Worm (Caenorhabditis elegans) whole organism, early embryonic: ENCODE results near the gene srw-12.

ENCODE experiments used
- B0310.2 ChIP-seq: sonication (generic microtip); optimal IDR thresholded peaks from 2 replicates; lab custom pipeline; 2016; ENCODE audit warnings: mild to moderate bottlenecking, missing genetic modification characterization, missing compliant biosample characterization
- F13C5.2 ChIP-seq: sonication (generic microtip); optimal IDR thresholded peaks from 2 replicates; lab custom pipeline; 2017; ENCODE audit warnings: mild to moderate bottlenecking, missing genetic modification characterization, inconsistent platforms, missing compliant biosample characterization
- aly-1 ChIP-seq: sonication (generic microtip); optimal IDR thresholded peaks from 2 replicates; lab custom pipeline; 2016; ENCODE audit warnings: missing genetic modification characterization, missing compliant biosample characterization
- ama-1 ChIP-seq: fragments of 150-350 bp; optimal IDR thresholded peaks from 2 replicates; lab custom pipeline; 2014
- ceh-36 ChIP-seq: sonication (generic microtip); optimal IDR thresholded peaks from 2 replicates; lab custom pipeline; 2016; ENCODE audit warnings: missing genetic modification characterization, inconsistent platforms, missing compliant biosample characterization
- flt-1 ChIP-seq: fragments of 200-800 bp; sonication (Bioruptor generic); IDR thresholded peaks from 2 replicates; pipeline ENCODE4 v1.3.6; 2022; ENCODE audit warnings: missing genetic modification characterization, missing compliant biosample characterization
- hmbx-1 ChIP-seq: sonication (generic microtip); optimal IDR thresholded peaks from 2 replicates; lab custom pipeline; 2016; ENCODE audit warnings: mild to moderate bottlenecking, missing genetic modification characterization, missing compliant biosample characterization
- scrt-1 ChIP-seq: fragments of 200-800 bp; sonication (Bioruptor generic); IDR thresholded peaks from 2 replicates; pipeline ENCODE4 v1.3.6; 2022; ENCODE audit warnings: missing genetic modification characterization, missing compliant biosample characterization
- tbx-11 ChIP-seq: fragments of 200-800 bp; sonication (Bioruptor generic); IDR thresholded peaks from 2 replicates; pipeline ENCODE4 v1.3.6; 2022; ENCODE audit warnings: missing genetic modification characterization, missing compliant biosample characterization
- tra-4 ChIP-seq: sonication (generic microtip); optimal IDR thresholded peaks from 2 replicates; lab custom pipeline; 2017; ENCODE audit warnings: missing genetic modification characterization, missing compliant biosample characterization

ce11 chrV:15223668-15224067 lies 14.8 kb downstream of the srw-12 start, which contains the start of gene srw-24:
- no peak for TF ChIP-seq hmbx-1 (tag; lab: Kevin White, UChicago)
- no peak for TF ChIP-seq ceh-36
- no peak for TF ChIP-seq ama-1 (lab: Kevin White, UChicago)
- no peak for TF ChIP-seq B0310.2 (tag; lab: Kevin White, UChicago)
- TF ChIP-seq F13C5.2 (tag; lab: Kevin White, UChicago), result no peak
- no peak for TF ChIP-seq tbx-11 (GFP tag; lab: Robert Waterston, UW)
- no peak for TF ChIP-seq aly-1 (tag; lab: Kevin White, UChicago)
- TF ChIP-seq flt-1 (GFP tag; lab: Robert Waterston, UW), result no peak
- no peak for TF ChIP-seq scrt-1 (GFP tag; lab: Robert Waterston, UW)
- no peak for TF ChIP-seq tra-4 (tag; lab: Kevin White, UChicago)
